Worm (Caenorhabditis elegans) whole organism, L1 larva: ENCODE results near the gene Y73F8A.23.

ENCODE experiments used
- dpl-1 ChIP-seq, 3 experiments: fragments of 150-350 bp in 2 of 3; sonication (generic microtip) in 1 of 3; optimal IDR thresholded peaks; 2 replicates each; lab custom pipeline; 2014 to 2017; ENCODE audit warnings: missing biosample characterization in 3 of 3, missing genetic modification characterization in 3 of 3, missing genetic modification reagents in 3 of 3
- egl-27 ChIP-seq, 2 experiments: fragments of 150-350 bp in 1 of 2; sonication (generic microtip); optimal IDR thresholded peaks; 3 replicates each; lab custom pipeline; 2017 to 2018; ENCODE audit warnings: missing biosample characterization in 2 of 2, missing genetic modification characterization in 2 of 2, missing genetic modification reagents in 2 of 2
- fkh-10 ChIP-seq: sonication (generic microtip); optimal IDR thresholded peaks from 2 replicates; lab custom pipeline; 2017; ENCODE audit warnings: missing biosample characterization, missing genetic modification reagents, missing genetic modification characterization
- hpl-2 ChIP-seq: fragments of 150-350 bp; optimal IDR thresholded peaks from 2 replicates; lab custom pipeline; 2014; ENCODE audit warnings: missing biosample characterization, missing genetic modification reagents, missing genetic modification characterization
- isw-1 ChIP-seq: fragments of 200-800 bp; sonication (Bioruptor generic); IDR thresholded peaks from 2 replicates; pipeline ENCODE4 v1.3.6; 2022; ENCODE audit warnings: missing genetic modification characterization, missing compliant biosample characterization
- lin-39 ChIP-seq: fragments of 150-350 bp; optimal IDR thresholded peaks from 2 replicates; lab custom pipeline; 2014; ENCODE audit warnings: missing biosample characterization, missing genetic modification reagents, missing genetic modification characterization
- lsy-2 ChIP-seq, 2 experiments: fragments of 150-350 bp; optimal IDR thresholded peaks; 2 replicates each; lab custom pipeline; 2014; ENCODE audit warnings: missing biosample characterization in 2 of 2, missing genetic modification characterization in 2 of 2
- pag-3 ChIP-seq: sonication (generic microtip); optimal IDR thresholded peaks from 2 replicates; lab custom pipeline; 2017; ENCODE audit warnings: missing genetic modification characterization, mild to moderate bottlenecking, missing compliant biosample characterization, antibody characterized with exemption, borderline replicate concordance; ENCODE audit not compliant: insufficient read depth
- skn-1 ChIP-seq: fragments of 150-350 bp; optimal IDR thresholded peaks from 2 replicates; lab custom pipeline; 2014; ENCODE audit warnings: missing biosample characterization, missing genetic modification characterization
- swsn-7 ChIP-seq: sonication (generic microtip); optimal IDR thresholded peaks from 2 replicates; lab custom pipeline; 2016; ENCODE audit warnings: missing genetic modification characterization, missing compliant biosample characterization

ce11 chrIV:15444481-15444880 lies at the start of gene Y73F8A.23:
- no peak for TF ChIP-seq egl-27 (tag; optimal IDR thresholded peaks at IDR 0.05; lab: Kevin White, UChicago)
- TF ChIP-seq lsy-2 (tag; optimal IDR thresholded peaks at IDR 0.05; lab: Kevin White, UChicago): no peak
- no peak for TF ChIP-seq skn-1 (tag; lab: Kevin White, UChicago)
- TF ChIP-seq fkh-10 (GFP tag; lab: Kevin White, UChicago): no peak
- no peak for TF ChIP-seq pag-3
- no peak for TF ChIP-seq lin-39 (tag; lab: Kevin White, UChicago)
- no peak for TF ChIP-seq hpl-2
- TF ChIP-seq dpl-1 (GFP tag; optimal IDR thresholded peaks at IDR 0.05; lab: Kevin White, UChicago): no peak
- no peak for TF ChIP-seq swsn-7 (tag; lab: Kevin White, UChicago)
- TF ChIP-seq isw-1 (GFP tag; lab: Robert Waterston, UW): no peak
